Worm (Caenorhabditis elegans) whole organism, L4 larva: ENCODE data around the gene srh-92.
"Not testable (repeated sequence)": the region's sequence is repeated elsewhere in the genome, so short reads cannot be mapped to it uniquely, and the experiment has no call there.

Experiments
- F10B5.3 ChIP-seq: sonication (generic microtip); optimal IDR thresholded peaks from 2 replicates; lab custom pipeline; 2016; ENCODE audit warnings: mild to moderate bottlenecking, missing genetic modification characterization, missing compliant biosample characterization
- F26F4.8 ChIP-seq: fragments of 200-800 bp; sonication (Bioruptor generic); conservative IDR thresholded peaks from 2 replicates; pipeline ENCODE4 v1.3.6; 2022; ENCODE audit warnings: missing genetic modification characterization, missing compliant biosample characterization
- ces-1 ChIP-seq: fragments of 150-350 bp; sonication (generic microtip); optimal IDR thresholded peaks from 4 replicates; lab custom pipeline; 2014; ENCODE audit warnings: missing biosample characterization, missing genetic modification reagents, missing genetic modification characterization
- dpl-1 ChIP-seq: fragments of 150-350 bp; optimal IDR thresholded peaks from 2 replicates; lab custom pipeline; 2014; ENCODE audit warnings: missing biosample characterization, missing genetic modification reagents, missing genetic modification characterization
- fos-1 ChIP-seq: fragments of 150-350 bp; optimal IDR thresholded peaks from 2 replicates; lab custom pipeline; 2014; ENCODE audit warnings: missing biosample characterization, missing genetic modification characterization
- mes-2 ChIP-seq: sonication (generic microtip); optimal IDR thresholded peaks from 2 replicates; lab custom pipeline; 2016; ENCODE audit warnings: missing genotype, mild to moderate bottlenecking, missing genetic modification characterization, missing compliant biosample characterization; ENCODE audit not compliant: poor library complexity, severe bottlenecking
- nhr-11 ChIP-seq: fragments of 150-350 bp; optimal IDR thresholded peaks from 2 replicates; lab custom pipeline; 2014; ENCODE audit warnings: missing biosample characterization, missing genetic modification characterization
- nhr-237 ChIP-seq: sonication (generic microtip); optimal IDR thresholded peaks from 2 replicates; lab custom pipeline; 2017; ENCODE audit warnings: missing biosample characterization, missing genetic modification characterization
- nhr-6 ChIP-seq: fragments of 150-350 bp; optimal IDR thresholded peaks from 2 replicates; lab custom pipeline; 2014; ENCODE audit warnings: missing biosample characterization, missing genetic modification characterization
- nhr-77 ChIP-seq: fragments of 150-350 bp; optimal IDR thresholded peaks from 2 replicates; lab custom pipeline; 2014; ENCODE audit warnings: missing biosample characterization, missing genetic modification characterization
- spr-1 ChIP-seq: sonication (generic microtip); optimal IDR thresholded peaks from 2 replicates; lab custom pipeline; 2016; ENCODE audit warnings: mild to moderate bottlenecking, missing genetic modification characterization, missing compliant biosample characterization
- unc-62 ChIP-seq, 3 experiments: fragments of 150-350 bp in 1 of 3; sonication (generic microtip); optimal IDR thresholded peaks in 2 of 3; peaks in 1 of 3; 1 replicate in 1 of 3; 2 replicates in 2 of 3; lab custom pipeline; 2014 to 2017; ENCODE audit warnings: missing biosample characterization in 3 of 3, missing genetic modification characterization in 3 of 3, missing genetic modification reagents in 3 of 3, missing genotype in 1 of 3
- ztf-11 ChIP-seq: fragments of 150-350 bp; optimal IDR thresholded peaks from 2 replicates; lab custom pipeline; 2014; ENCODE audit warnings: missing biosample characterization, missing genetic modification characterization

- not testable (repeated sequence) for TF ChIP-seq dpl-1 (GFP tag; lab: Kevin White, UChicago); fos-1 (tag; lab: Kevin White, UChicago); F10B5.3 (tag; lab: Kevin White, UChicago); nhr-11 (tag; lab: Kevin White, UChicago); ztf-11 (tag; lab: Kevin White, UChicago); mes-2 (tag; lab: Kevin White, UChicago); nhr-77 (tag; lab: Kevin White, UChicago); nhr-237 (tag; lab: Kevin White, UChicago); ces-1 (GFP tag; lab: Kevin White, UChicago); spr-1; nhr-6 (tag; lab: Kevin White, UChicago); F26F4.8; unc-62 (GFP tag; optimal IDR thresholded peaks at IDR 0.05 in 1 of 2; lab: Kevin White, UChicago); unc-62 (tag; optimal IDR thresholded peaks at IDR 0.05; lab: Kevin White, UChicago)
Observed at ce11 chrV:7443480-7443879, 17.3 kb downstream of the srh-92 start.
